Fruit fly (Drosophila melanogaster) whole organism, embryonic: ENCODE data around the gene Rab26.
A peak's percentile ranks its signal among the peaks of the same experiment; 100 is the strongest.

Experiments used
- Bdp1 ChIP-seq: fragments of 200-800 bp; sonication (Bioruptor generic); optimal IDR thresholded peaks from 3 replicates; lab custom pipeline; 2016; ENCODE audit warnings: missing biosample characterization, missing genetic modification characterization
- Blimp-1 ChIP-seq: fragments of 200-800 bp; sonication (Bioruptor generic); optimal IDR thresholded peaks from 3 replicates; lab custom pipeline; 2018; ENCODE audit warnings: missing biosample characterization, missing genetic modification characterization, mild to moderate bottlenecking, moderate library complexity, missing genetic modification reagents
- CG10147 ChIP-seq: fragments of 200-800 bp; sonication (Bioruptor generic); optimal IDR thresholded peaks from 2 replicates; lab custom pipeline; 2019; ENCODE audit warnings: missing biosample characterization, mild to moderate bottlenecking, missing genetic modification characterization, moderate library complexity
- CG10565 ChIP-seq: fragments of 200-800 bp; sonication (Bioruptor generic); optimal IDR thresholded peaks from 3 replicates; lab custom pipeline; 2016; ENCODE audit warnings: missing biosample characterization, mild to moderate bottlenecking, missing genetic modification characterization
- CG11456 ChIP-seq: fragments of 200-800 bp; sonication (Bioruptor generic); IDR thresholded peaks from 3 replicates; pipeline ENCODE4 v1.3.6; 2022; ENCODE audit warnings: missing biosample characterization, missing genetic modification characterization
- CG14014 ChIP-seq: fragments of 200-800 bp; sonication (Bioruptor generic); IDR thresholded peaks from 2 replicates; pipeline ENCODE4 v1.3.6; 2022; ENCODE audit warnings: missing biosample characterization, missing genetic modification characterization
- CG1602 ChIP-seq: fragments of 200-800 bp; sonication (Bioruptor generic); optimal IDR thresholded peaks from 3 replicates; lab custom pipeline; 2016; ENCODE audit warnings: missing biosample characterization, missing genetic modification characterization
- CG17361 ChIP-seq: fragments of 200-800 bp; sonication (Bioruptor generic); IDR thresholded peaks from 3 replicates; pipeline ENCODE4 v1.3.6; 2022; ENCODE audit warnings: missing biosample characterization, missing genetic modification characterization
- CG17912 ChIP-seq: fragments of 200-800 bp; sonication (Bioruptor generic); optimal IDR thresholded peaks from 2 replicates; lab custom pipeline; 2018; ENCODE audit warnings: missing biosample characterization, mild to moderate bottlenecking, missing genetic modification characterization
- CG1832 ChIP-seq: fragments of 200-800 bp; sonication (Bioruptor generic); optimal IDR thresholded peaks from 2 replicates; lab custom pipeline; 2017; ENCODE audit warnings: missing biosample characterization, mild to moderate bottlenecking, missing genetic modification characterization, inconsistent platforms
- CG30431 ChIP-seq: fragments of 200-800 bp; sonication (Bioruptor generic); optimal IDR thresholded peaks from 2 replicates; lab custom pipeline; 2017; ENCODE audit warnings: missing biosample characterization, missing genetic modification characterization
- CG32767 ChIP-seq: fragments of 200-800 bp; sonication (Bioruptor generic); IDR thresholded peaks from 2 replicates; pipeline ENCODE4 v1.3.6; 2022; ENCODE audit warnings: missing biosample characterization, missing genetic modification characterization
- CG34224 ChIP-seq: fragments of 200-800 bp; sonication (Bioruptor generic); IDR thresholded peaks from 3 replicates; pipeline ENCODE4 v1.3.6; 2022; ENCODE audit warnings: missing biosample characterization, missing genetic modification characterization; ENCODE audit not compliant: partially characterized antibody
- CG4617 ChIP-seq: fragments of 200-800 bp; sonication (Bioruptor generic); optimal IDR thresholded peaks from 3 replicates; lab custom pipeline; 2016; ENCODE audit warnings: missing biosample characterization, missing genetic modification characterization, borderline replicate concordance
- CG4707 ChIP-seq: fragments of 200-800 bp; sonication (Bioruptor generic); optimal IDR thresholded peaks from 2 replicates; lab custom pipeline; 2018; ENCODE audit warnings: missing biosample characterization, mild to moderate bottlenecking, missing genetic modification characterization, moderate library complexity
- CG4730 ChIP-seq: fragments of 200-800 bp; sonication (Bioruptor generic); IDR thresholded peaks from 2 replicates; pipeline ENCODE4 v1.3.6; 2022; ENCODE audit warnings: missing biosample characterization, missing genetic modification characterization
- CG5180 ChIP-seq: fragments of 200-800 bp; sonication (Bioruptor generic); optimal IDR thresholded peaks from 3 replicates; lab custom pipeline; 2017; ENCODE audit warnings: missing biosample characterization, missing genetic modification characterization, mild to moderate bottlenecking, moderate library complexity, missing genetic modification reagents
- CG6689 ChIP-seq: fragments of 200-800 bp; sonication (Bioruptor generic); IDR thresholded peaks from 2 replicates; pipeline ENCODE4 v1.3.6; 2022; ENCODE audit warnings: missing biosample characterization, missing genetic modification characterization
- CG6765 ChIP-seq: fragments of 200-800 bp; sonication (Bioruptor generic); optimal IDR thresholded peaks from 3 replicates; lab custom pipeline; 2017; ENCODE audit warnings: missing biosample characterization, mild to moderate bottlenecking, missing genetic modification characterization
- CG7372 ChIP-seq: fragments of 200-800 bp; sonication (Bioruptor generic); IDR thresholded peaks from 2 replicates; pipeline ENCODE4 v1.3.6; 2022; ENCODE audit warnings: missing biosample characterization, missing genetic modification characterization
- Dip2 ChIP-seq: fragments of 200-800 bp; sonication (Bioruptor generic); IDR thresholded peaks from 2 replicates; pipeline ENCODE4 v1.3.6; 2022; ENCODE audit warnings: missing biosample characterization, missing genetic modification characterization
- Dp ChIP-seq: fragments of 200-800 bp; sonication (Bioruptor generic); optimal IDR thresholded peaks from 2 replicates; lab custom pipeline; 2018; ENCODE audit warnings: missing biosample characterization, mild to moderate bottlenecking, missing genetic modification characterization, moderate library complexity
- Ets97D ChIP-seq: fragments of 200-800 bp; sonication (Bioruptor generic); optimal IDR thresholded peaks from 3 replicates; lab custom pipeline; 2016; ENCODE audit warnings: missing biosample characterization, missing genetic modification characterization
- GATAe ChIP-seq: fragments of 200-800 bp; sonication (Bioruptor generic); conservative IDR thresholded peaks from 2 replicates; pipeline ENCODE4 v1.3.6; 2022; ENCODE audit warnings: missing biosample characterization, missing genetic modification characterization
- Lim3 ChIP-seq: fragments of 200-800 bp; sonication (Bioruptor generic); IDR thresholded peaks from 2 replicates; pipeline ENCODE4 v1.3.6; 2022; ENCODE audit warnings: missing biosample characterization, missing genetic modification characterization
- Mad ChIP-seq: fragments of 200-800 bp; sonication (Bioruptor generic); optimal IDR thresholded peaks from 2 replicates; lab custom pipeline; 2016; ENCODE audit warnings: missing biosample characterization, missing genetic modification characterization
- PHDP ChIP-seq: fragments of 200-800 bp; sonication (Bioruptor generic); optimal IDR thresholded peaks from 3 replicates; lab custom pipeline; 2018; ENCODE audit warnings: missing biosample characterization, mild to moderate bottlenecking, missing genetic modification characterization, moderate library complexity
- Rfx ChIP-seq: fragments of 200-800 bp; sonication (Bioruptor generic); IDR thresholded peaks from 2 replicates; pipeline ENCODE4 v1.3.6; 2022; ENCODE audit warnings: missing biosample characterization, missing genetic modification characterization
- ato ChIP-seq: fragments of 200-800 bp; sonication (Bioruptor generic); IDR thresholded peaks from 2 replicates; pipeline ENCODE4 v1.3.6; 2022; ENCODE audit warnings: missing biosample characterization, missing genetic modification characterization; ENCODE audit not compliant: partially characterized antibody
- bbx ChIP-seq: fragments of 200-800 bp; sonication (Bioruptor generic); IDR thresholded peaks from 2 replicates; pipeline ENCODE4 v1.3.6; 2022; ENCODE audit warnings: missing biosample characterization, missing genetic modification characterization; ENCODE audit not compliant: partially characterized antibody
- chm ChIP-seq: fragments of 200-800 bp; sonication (Bioruptor generic); IDR thresholded peaks from 2 replicates; pipeline ENCODE4 v1.3.6; 2022; ENCODE audit warnings: missing biosample characterization, missing genetic modification characterization
- ci ChIP-seq: fragments of 200-800 bp; sonication (Bioruptor generic); IDR thresholded peaks from 3 replicates; pipeline ENCODE4 v1.3.6; 2022; ENCODE audit warnings: missing biosample characterization, missing genetic modification characterization
- emc ChIP-seq: fragments of 200-800 bp; sonication (Bioruptor generic); optimal IDR thresholded peaks from 2 replicates; lab custom pipeline; 2016; ENCODE audit warnings: missing biosample characterization, missing genetic modification characterization
- en ChIP-seq: fragments of 200-800 bp; sonication (Bioruptor generic); optimal IDR thresholded peaks from 2 replicates; lab custom pipeline; 2016; ENCODE audit warnings: missing biosample characterization, missing genetic modification characterization
- eve ChIP-seq, 2 experiments: fragments of >200 bp; optimal IDR thresholded peaks; 2 replicates each; lab custom pipeline; 2017; ENCODE audit warnings: missing biosample characterization in 2 of 2, missing genetic modification characterization in 2 of 2
- ewg ChIP-seq: fragments of 200-800 bp; sonication (Bioruptor generic); optimal IDR thresholded peaks from 3 replicates; lab custom pipeline; 2017; ENCODE audit warnings: mild to moderate bottlenecking, missing biosample characterization, missing genetic modification reagents, missing genetic modification characterization
- gem ChIP-seq: fragments of 200-800 bp; sonication (Bioruptor generic); optimal IDR thresholded peaks from 2 replicates; lab custom pipeline; 2019; ENCODE audit warnings: missing biosample characterization, mild to moderate bottlenecking, missing genetic modification characterization, moderate library complexity
- ind ChIP-seq: fragments of 200-800 bp; sonication (Bioruptor generic); optimal IDR thresholded peaks from 3 replicates; lab custom pipeline; 2016; ENCODE audit warnings: missing biosample characterization, missing genetic modification characterization
- jumu ChIP-seq: fragments of 200-800 bp; sonication (Bioruptor generic); optimal IDR thresholded peaks from 3 replicates; lab custom pipeline; 2016; ENCODE audit warnings: missing biosample characterization, missing genetic modification characterization
- lilli ChIP-seq: fragments of 200-800 bp; sonication (Bioruptor generic); optimal IDR thresholded peaks from 3 replicates; lab custom pipeline; 2016; ENCODE audit warnings: missing biosample characterization, missing genetic modification characterization
- mirr ChIP-seq: fragments of 200-800 bp; sonication (Bioruptor generic); optimal IDR thresholded peaks from 3 replicates; lab custom pipeline; 2018; ENCODE audit warnings: missing biosample characterization, mild to moderate bottlenecking, missing genetic modification characterization
- pan ChIP-seq, 4 experiments: fragments of >200 bp in 3 of 4; fragments of 200-800 bp in 1 of 4; sonication (Bioruptor generic) in 1 of 4; optimal IDR thresholded peaks in 3 of 4; IDR thresholded peaks in 1 of 4; 2 replicates each; pipeline versions ENCODE4 v1.3.6 to Lab custom; 2017 to 2022; ENCODE audit warnings: missing biosample characterization in 2 of 4, missing genetic modification characterization in 2 of 4, mixed read lengths in 1 of 4
- ranshi ChIP-seq: fragments of 200-800 bp; sonication (Bioruptor generic); IDR thresholded peaks from 2 replicates; pipeline ENCODE4 v1.3.6; 2022; ENCODE audit warnings: missing biosample characterization, missing genetic modification characterization
- shn ChIP-seq: fragments of 200-800 bp; sonication (Bioruptor generic); optimal IDR thresholded peaks from 3 replicates; lab custom pipeline; 2016; ENCODE audit warnings: missing biosample characterization, missing genetic modification characterization
- so ChIP-seq: fragments of 200-800 bp; sonication (Bioruptor generic); IDR thresholded peaks from 3 replicates; pipeline ENCODE4 v1.3.6; 2022; ENCODE audit warnings: missing biosample characterization, missing genetic modification characterization
- sug ChIP-seq: fragments of 200-800 bp; optimal IDR thresholded peaks from 2 replicates; lab custom pipeline; 2019; ENCODE audit warnings: missing biosample characterization, mild to moderate bottlenecking, missing genetic modification characterization, moderate library complexity
- tap ChIP-seq: fragments of 200-800 bp; optimal IDR thresholded peaks from 3 replicates; lab custom pipeline; 2019; ENCODE audit warnings: missing biosample characterization, mild to moderate bottlenecking, missing genetic modification characterization, moderate library complexity
- vfl ChIP-seq: fragments of 200-800 bp; sonication (Bioruptor generic); optimal IDR thresholded peaks from 2 replicates; lab custom pipeline; 2016; ENCODE audit warnings: missing biosample characterization, missing genetic modification characterization

The Rab26 gene

DNA sequence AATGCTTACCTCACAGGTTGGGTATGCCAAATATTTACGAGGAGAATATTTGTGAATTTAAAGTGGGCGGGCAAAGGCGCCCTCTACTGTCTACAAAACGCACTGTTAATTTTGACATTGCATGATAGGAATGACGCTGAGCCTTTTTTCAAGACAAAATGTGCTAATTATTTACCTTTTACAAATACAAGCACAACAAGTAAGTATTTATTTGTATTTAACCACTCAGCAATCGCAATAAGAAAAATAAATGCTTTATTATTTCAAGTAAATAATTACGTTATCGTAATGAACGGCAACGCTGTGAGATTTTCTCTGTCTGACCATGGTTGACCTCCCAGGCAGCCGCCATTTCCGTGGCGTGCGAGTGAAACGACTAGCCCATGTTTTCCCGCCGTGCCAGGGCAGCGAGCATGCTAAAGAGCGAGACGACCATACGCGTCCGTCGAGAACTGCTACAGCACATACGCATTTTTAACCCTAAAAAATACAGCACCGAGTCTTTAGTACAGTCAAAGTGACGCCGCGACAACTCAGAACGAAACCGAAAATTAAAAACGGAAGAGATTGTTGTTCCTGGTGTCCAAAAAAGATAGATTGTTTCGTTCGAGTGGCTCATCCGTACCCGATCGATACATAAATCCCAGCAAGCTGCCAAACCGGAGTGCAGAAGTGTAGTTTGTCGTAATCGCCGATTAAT lies 32.8 kb upstream of the Rab26 start, which contains the start of the genes CG12974 and pzg (continued):
- TF ChIP-seq CG4730 (GFP tag; lab: Robert Waterston, UW) (peak; percentile 61), pan (optimal IDR thresholded peaks at IDR 0.05; lab: Kevin White, UChicago) (no peak), pan (GFP tag; optimal IDR thresholded peaks at IDR 0.05 in 1 of 2, IDR thresholded peaks at IDR 0.05 in 1 of 2) (peak in 1 of 2 experiments; percentile 79), GATAe (GFP tag; lab: Robert Waterston, UW) (no peak), PHDP (tag; lab: Kevin White, UChicago) (peak; percentile 88), vfl (GFP tag; lab: Kevin White, UChicago) (peak; percentile 49), Lim3 (GFP tag; lab: Robert Waterston, UW) (no peak; the same call in 1 of the 2 replicates), CG14014 (GFP tag; lab: Robert Waterston, UW) (0 out of 2 replicates have a peak, but pooled peaks have one; percentile 55), shn (GFP tag; lab: Kevin White, UChicago) (peak; percentile 86), CG4617 (GFP tag; lab: Kevin White, UChicago) (peak; percentile 62), lilli (GFP tag; lab: Kevin White, UChicago) (peak; percentile 78), gem (tag; lab: Kevin White, UChicago) (peak; percentile 96), eve (GFP tag; optimal IDR thresholded peaks at IDR 0.05; lab: Kevin White, UChicago) (no peak), chm (GFP tag; lab: Robert Waterston, UW) (peak; percentile 84), tap (tag; lab: Kevin White, UChicago) (no peak), Bdp1 (GFP tag; lab: Kevin White, UChicago) (peak; percentile 72), ci (GFP tag; lab: Robert Waterston, UW) (peak; percentile 88), CG11456 (peak; percentile 83), CG10147 (GFP tag; lab: Kevin White, UChicago) (peak; percentile 81), emc (GFP tag; lab: Kevin White, UChicago) (peak; percentile 47), so (GFP tag; lab: Robert Waterston, UW) (peak; percentile 69; the same call in 1 of the 3 replicates), CG7372 (GFP tag; lab: Robert Waterston, UW) (peak; percentile 80), CG1832 (peak; percentile 97), ranshi (GFP tag; lab: Robert Waterston, UW) (peak; percentile 61; the same call in 1 of the 2 replicates), Rfx (GFP tag; lab: Robert Waterston, UW) (peak; percentile 92), sug (tag; lab: Kevin White, UChicago) (peak; percentile 85), Dp (GFP tag; lab: Kevin White, UChicago) (peak; percentile 89), Mad (GFP tag; lab: Kevin White, UChicago) (peak; percentile 59), CG10565 (no peak), ewg (GFP tag; lab: Kevin White, UChicago) (peak; percentile 86), CG6765 (GFP tag; lab: Kevin White, UChicago) (peak; percentile 65), Ets97D (GFP tag; lab: Kevin White, UChicago) (peak; percentile 97), Dip2 (peak; percentile 62), ato (peak; percentile 67; the same call in 1 of the 2 replicates), CG6689 (GFP tag; lab: Robert Waterston, UW) (peak; percentile 59), CG4707 (GFP tag; lab: Kevin White, UChicago) (peak; percentile 10), CG34224 (GFP tag; lab: Robert Waterston, UW) (peak; percentile 69; the same call in 1 of the 3 replicates), mirr (no peak), CG32767 (GFP tag; lab: Robert Waterston, UW) (peak; percentile 48; the same call in 1 of the 2 replicates), en (GFP tag; lab: Kevin White, UChicago) (peak; percentile 52), bbx (GFP tag; lab: Robert Waterston, UW) (peak; percentile 60; the same call in 1 of the 2 replicates), CG5180 (no peak), Blimp-1 (GFP tag; lab: Kevin White, UChicago) (peak; percentile 85), jumu (GFP tag; lab: Kevin White, UChicago) (peak; percentile 68), CG17361 (GFP tag; lab: Robert Waterston, UW) (peak; percentile 85), ind (GFP tag; lab: Kevin White, UChicago) (peak; percentile 64), CG30431 (GFP tag; lab: Kevin White, UChicago) (peak; percentile 64), CG17912 (GFP tag; lab: Kevin White, UChicago) (peak; percentile 75), CG1602 (GFP tag; lab: Kevin White, UChicago) (peak; percentile 83)
